5 fruit fly cellular contexts compared by ENCODE assay signal in the genomic region with DNA sequence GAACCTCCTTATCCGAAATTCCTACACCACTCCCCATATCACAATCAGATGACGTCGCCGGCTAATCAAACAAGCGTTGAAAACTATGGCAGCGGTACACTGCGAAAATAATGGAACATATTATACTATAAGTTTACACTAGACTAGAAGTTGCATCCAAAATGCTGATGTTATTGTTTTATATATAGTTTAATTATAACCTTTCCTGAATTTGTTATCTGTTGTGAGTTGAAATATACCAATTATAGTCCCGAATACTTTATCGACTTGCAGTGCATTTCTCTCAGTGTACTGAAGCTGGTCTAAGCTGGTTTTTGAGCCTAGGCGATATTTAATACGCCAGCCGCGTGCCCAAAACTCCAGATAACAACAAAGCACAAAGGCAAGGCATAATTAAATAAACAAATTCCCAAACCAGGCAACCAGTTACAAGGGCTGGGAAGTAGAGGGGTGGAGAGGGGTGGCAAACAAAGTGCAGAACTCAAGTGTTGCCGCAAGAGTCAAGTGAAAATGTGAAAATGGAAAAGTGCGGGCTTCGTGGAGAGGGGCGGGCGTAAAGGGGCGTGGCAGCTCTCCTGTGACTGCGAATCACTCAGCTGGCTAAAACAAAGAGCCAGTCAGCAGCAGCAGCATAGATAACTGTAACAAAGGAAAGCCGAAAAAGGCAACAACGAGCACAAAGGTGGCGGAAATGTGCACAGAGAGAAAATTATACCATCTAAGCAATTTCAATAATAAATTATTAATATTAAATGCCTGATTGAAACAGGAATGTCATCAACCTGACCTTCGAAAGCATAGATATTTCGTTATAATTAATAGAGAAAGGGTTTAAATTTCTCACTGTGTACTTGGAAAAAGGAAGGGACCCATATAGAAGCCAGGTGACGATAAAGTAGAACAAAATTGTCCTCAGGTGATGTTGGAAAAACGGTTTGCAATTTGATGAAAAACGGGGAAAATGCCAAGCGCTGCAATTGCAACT.
TF ChIP-seq lines count a peak whose summit lies in the region.

No protein-coding gene starts in this region.

- TF ChIP-seq CTCF in whole organism, embryonic (GFP tag; optimal IDR thresholded peaks at IDR 0.05; lab: Kevin White, UChicago): peak; percentile 24

TF ChIP-seq in whole organism, adult, 20 proteins besides CTCF, POLR2A, EP300 and RAD21 (continues in another document):
- TF ChIP-seq CG11617 (GFP tag; optimal IDR thresholded peaks at IDR 0.05; lab: Kevin White, UChicago) (peak; percentile 38), tj (GFP tag; optimal IDR thresholded peaks at IDR 0.05; lab: Kevin White, UChicago) (peak; percentile 52), Crg-1 (GFP tag; optimal IDR thresholded peaks at IDR 0.05; lab: Kevin White, UChicago) (no peak), CG14711 (tag; optimal IDR thresholded peaks at IDR 0.05; lab: Kevin White, UChicago) (peak; percentile 60), toe (GFP tag; optimal IDR thresholded peaks at IDR 0.05; lab: Kevin White, UChicago) (peak; percentile 25), CG33017 (tag; optimal IDR thresholded peaks at IDR 0.05; lab: Kevin White, UChicago) (peak; percentile 45), CG12768 (GFP tag; optimal IDR thresholded peaks at IDR 0.05; lab: Kevin White, UChicago) (no peak), CG7045 (GFP tag; optimal IDR thresholded peaks at IDR 0.05; lab: Kevin White, UChicago) (no peak), kay (GFP tag; lab: Kevin White, UChicago; ENCODE audit: borderline replicate concordance) (no peak), Clk (GFP tag; optimal IDR thresholded peaks at IDR 0.05; lab: Kevin White, UChicago) (no peak), CG5204 (GFP tag; optimal IDR thresholded peaks at IDR 0.05; lab: Kevin White, UChicago) (no peak), bab1 (GFP tag; optimal IDR thresholded peaks at IDR 0.05; lab: Kevin White, UChicago) (peak; percentile 31), cnc (optimal IDR thresholded peaks at IDR 0.05; lab: Kevin White, UChicago) (no peak), Mnt (GFP tag; optimal IDR thresholded peaks at IDR 0.05; lab: Kevin White, UChicago) (no peak), CG1620 (GFP tag; optimal IDR thresholded peaks at IDR 0.05; lab: Kevin White, UChicago) (peak; percentile 26), CG7101 (tag; optimal IDR thresholded peaks at IDR 0.05; lab: Kevin White, UChicago) (peak; percentile 64)

TF ChIP-seq in whole organism, embryonic, 481 proteins besides CTCF, POLR2A, EP300 and RAD21 (continues in another document):
- peak; percentile 43 for TF ChIP-seq CG10959 (GFP tag; IDR thresholded peaks at IDR 0.05; lab: Robert Waterston, UW)
- peak; percentile 46 for TF ChIP-seq CG4360 (GFP tag; IDR thresholded peaks at IDR 0.05; lab: Robert Waterston, UW)
- TF ChIP-seq nmo (GFP tag; optimal IDR thresholded peaks at IDR 0.05; lab: Kevin White, UChicago): peak; percentile 85
- TF ChIP-seq lmd (GFP tag; IDR thresholded peaks at IDR 0.05; lab: Robert Waterston, UW): peak; percentile 80
- peak; percentile 59 for TF ChIP-seq NK7.1 (GFP tag; optimal IDR thresholded peaks at IDR 0.05; lab: Kevin White, UChicago)
- peak; percentile 16 for TF ChIP-seq fd102C (GFP tag; optimal IDR thresholded peaks at IDR 0.05; lab: Kevin White, UChicago)
- no peak for TF ChIP-seq nom (GFP tag; optimal IDR thresholded peaks at IDR 0.05; lab: Kevin White, UChicago)
- peak; percentile 46 for TF ChIP-seq CG4404 (GFP tag; IDR thresholded peaks at IDR 0.05; lab: Robert Waterston, UW)
- peak; percentile 23 for TF ChIP-seq shn (GFP tag; optimal IDR thresholded peaks at IDR 0.05; lab: Kevin White, UChicago)
- TF ChIP-seq Dip2 (GFP tag; IDR thresholded peaks at IDR 0.05; lab: Robert Waterston, UW): no peak
- peak; percentile 78 for TF ChIP-seq schlank (tag; optimal IDR thresholded peaks at IDR 0.05; lab: Kevin White, UChicago)
- TF ChIP-seq CG7271 (tag; optimal IDR thresholded peaks at IDR 0.05; lab: Kevin White, UChicago): no peak
- TF ChIP-seq E2f2 (GFP tag; IDR thresholded peaks at IDR 0.05; lab: Robert Waterston, UW): peak; percentile 64
- TF ChIP-seq CG16813 (GFP tag; IDR thresholded peaks at IDR 0.05; lab: Robert Waterston, UW; ENCODE audit: partially characterized antibody): no peak
- peak; percentile 81 for TF ChIP-seq ems (GFP tag; optimal IDR thresholded peaks at IDR 0.05; lab: Kevin White, UChicago)
- peak; percentile 79 for TF ChIP-seq CG30403 (GFP tag; optimal IDR thresholded peaks at IDR 0.05; lab: Kevin White, UChicago)

TF ChIP-seq in whole organism, prepupa, 60 proteins besides CTCF, POLR2A, EP300 and RAD21 (continues in another document):
- TF ChIP-seq CG11762 (GFP tag; optimal IDR thresholded peaks at IDR 0.05; lab: Kevin White, UChicago; ENCODE audit: insufficient read depth) (peak; percentile 34), Lpt (GFP tag; optimal IDR thresholded peaks at IDR 0.05; lab: Kevin White, UChicago) (no peak), svp (GFP tag; lab: Kevin White, UChicago) (peak; percentile 82), CG7368 (GFP tag; optimal IDR thresholded peaks at IDR 0.05; lab: Kevin White, UChicago) (no peak), Ets96B (tag; optimal IDR thresholded peaks at IDR 0.05; lab: Kevin White, UChicago) (peak; percentile 38), CG10631 (GFP tag; optimal IDR thresholded peaks at IDR 0.05; lab: Kevin White, UChicago) (peak; percentile 42), CG6808 (GFP tag; optimal IDR thresholded peaks at IDR 0.05; lab: Kevin White, UChicago) (no peak), net (GFP tag; optimal IDR thresholded peaks at IDR 0.05; lab: Kevin White, UChicago) (peak; percentile 60), CG6854 (GFP tag; optimal IDR thresholded peaks at IDR 0.05; lab: Kevin White, UChicago) (peak; percentile 42), Hr39 (GFP tag; optimal IDR thresholded peaks at IDR 0.05; lab: Kevin White, UChicago) (peak; percentile 66), CG8119 (GFP tag; IDR thresholded peaks at IDR 0.05; lab: Robert Waterston, UW) (peak; percentile 63), CG6276 (GFP tag; optimal IDR thresholded peaks at IDR 0.05; lab: Kevin White, UChicago) (peak; percentile 67), CG3032 (tag; optimal IDR thresholded peaks at IDR 0.05; lab: Kevin White, UChicago) (no peak), CG1621 (tag; optimal IDR thresholded peaks at IDR 0.05; lab: Kevin White, UChicago) (peak; percentile 5), Sox14 (GFP tag; optimal IDR thresholded peaks at IDR 0.05; lab: Kevin White, UChicago) (peak; percentile 66), cyc (GFP tag; optimal IDR thresholded peaks at IDR 0.05; lab: Kevin White, UChicago) (peak; percentile 71), CG10669 (GFP tag; optimal IDR thresholded peaks at IDR 0.05; lab: Kevin White, UChicago) (peak; percentile 22)

TF ChIP-seq in whole organism, pupa, 21 proteins besides CTCF, POLR2A, EP300 and RAD21 (continues in another document):
- TF ChIP-seq rn (GFP tag; IDR thresholded peaks at IDR 0.05; lab: Robert Waterston, UW) (peak; percentile 43), CG8159 (tag; optimal IDR thresholded peaks at IDR 0.05; lab: Kevin White, UChicago) (peak; percentile 47), gl (tag; optimal IDR thresholded peaks at IDR 0.05; lab: Kevin White, UChicago) (no peak), CG9948 (tag; optimal IDR thresholded peaks at IDR 0.05; lab: Kevin White, UChicago) (peak; percentile 38), EcR (GFP tag; optimal IDR thresholded peaks at IDR 0.05; lab: Kevin White, UChicago) (no peak), CG10348 (GFP tag; IDR thresholded peaks at IDR 0.05; lab: Robert Waterston, UW) (0 out of 2 replicates have a peak, but pooled peaks have one; percentile 21), Pif1B (GFP tag; optimal IDR thresholded peaks at IDR 0.05; lab: Kevin White, UChicago) (no peak), CG17806 (tag; optimal IDR thresholded peaks at IDR 0.05; lab: Kevin White, UChicago) (peak; percentile 40), CG15710 (tag; optimal IDR thresholded peaks at IDR 0.05; lab: Kevin White, UChicago) (peak; percentile 27), CG12605 (GFP tag; IDR thresholded peaks at IDR 0.05; lab: Robert Waterston, UW) (peak; percentile 44; the same call in 1 of the 2 replicates), fd96Ca (GFP tag; IDR thresholded peaks at IDR 0.05; lab: Robert Waterston, UW) (0 out of 3 replicates have a peak, but pooled peaks have one; percentile 13), Pif1A (GFP tag; optimal IDR thresholded peaks at IDR 0.05; lab: Kevin White, UChicago) (peak; percentile 42), CG32121 (GFP tag; IDR thresholded peaks at IDR 0.05; lab: Robert Waterston, UW) (peak; percentile 58), CG4496 (GFP tag; IDR thresholded peaks at IDR 0.05; lab: Robert Waterston, UW) (peak; percentile 72), Snoo (tag; optimal IDR thresholded peaks at IDR 0.05; lab: Kevin White, UChicago) (peak; percentile 60), CG13204 (GFP tag; optimal IDR thresholded peaks at IDR 0.05; lab: Kevin White, UChicago) (no peak), CG14655 (GFP tag; optimal IDR thresholded peaks at IDR 0.05; lab: Kevin White, UChicago) (peak; percentile 54)

TF ChIP-seq in whole organism, wandering third instar larva, 38 proteins besides CTCF, POLR2A, EP300 and RAD21 (continues in another document):
- TF ChIP-seq dmrt93B (GFP tag; optimal IDR thresholded peaks at IDR 0.05; lab: Kevin White, UChicago) (peak; percentile 46), CG32264 (GFP tag; optimal IDR thresholded peaks at IDR 0.05; lab: Kevin White, UChicago) (no peak), lola (GFP tag; optimal IDR thresholded peaks at IDR 0.05; lab: Kevin White, UChicago) (no peak), OdsH (GFP tag; optimal IDR thresholded peaks at IDR 0.05; lab: Kevin White, UChicago) (peak; percentile 48), ey (GFP tag; optimal IDR thresholded peaks at IDR 0.05; lab: Kevin White, UChicago) (peak; percentile 39), foxo (GFP tag; optimal IDR thresholded peaks at IDR 0.05; lab: Kevin White, UChicago) (peak in 1 of 2 experiments; percentile 67), Mio (GFP tag; optimal IDR thresholded peaks at IDR 0.05; lab: Kevin White, UChicago) (no peak), Dfd (GFP tag; optimal IDR thresholded peaks at IDR 0.05; lab: Kevin White, UChicago) (no peak), br (GFP tag; optimal IDR thresholded peaks at IDR 0.05; lab: Kevin White, UChicago) (peak; percentile 5), Jra (GFP tag; optimal IDR thresholded peaks at IDR 0.05; lab: Kevin White, UChicago) (no peak), N (GFP tag; optimal IDR thresholded peaks at IDR 0.05; lab: Kevin White, UChicago) (no peak), brk (GFP tag; optimal IDR thresholded peaks at IDR 0.05; lab: Kevin White, UChicago) (peak; percentile 46), h (GFP tag; optimal IDR thresholded peaks at IDR 0.05; lab: Kevin White, UChicago) (peak; percentile 67), Rel (GFP tag; optimal IDR thresholded peaks at IDR 0.05; lab: Kevin White, UChicago) (no peak), Rel (tag; optimal IDR thresholded peaks at IDR 0.05; lab: Kevin White, UChicago) (no peak), Hr83 (GFP tag; optimal IDR thresholded peaks at IDR 0.05; lab: Kevin White, UChicago; ENCODE audit: poor library complexity, severe bottlenecking) (no peak), sage (GFP tag; optimal IDR thresholded peaks at IDR 0.05; lab: Kevin White, UChicago) (peak; percentile 28), CrebA (GFP tag; optimal IDR thresholded peaks at IDR 0.05; lab: Kevin White, UChicago; ENCODE audit: borderline replicate concordance) (no peak), dsf (GFP tag; optimal IDR thresholded peaks at IDR 0.05; lab: Kevin White, UChicago; ENCODE audit: borderline replicate concordance) (no peak), usp (GFP tag; optimal IDR thresholded peaks at IDR 0.05; lab: Kevin White, UChicago) (no peak)
